Fruit fly (Drosophila melanogaster) whole organism, adult: ENCODE data around the gene Nost.

Experiments used
- CG11617 ChIP-seq: fragments of 200-800 bp; sonication (Bioruptor generic); optimal IDR thresholded peaks from 2 replicates; lab custom pipeline; 2017; ENCODE audit warnings: mild to moderate bottlenecking, missing biosample characterization, missing genetic modification reagents, missing genetic modification characterization
- CG12768 ChIP-seq: fragments of 200-800 bp; sonication (Bioruptor generic); optimal IDR thresholded peaks from 2 replicates; lab custom pipeline; 2017; ENCODE audit warnings: missing biosample characterization, missing genetic modification characterization, mild to moderate bottlenecking, moderate library complexity, missing genetic modification reagents
- CG14711 ChIP-seq: fragments of 200-800 bp; sonication (Bioruptor generic); optimal IDR thresholded peaks from 2 replicates; lab custom pipeline; 2018; ENCODE audit warnings: missing biosample characterization, mild to moderate bottlenecking, missing genetic modification characterization, moderate library complexity
- CG1620 ChIP-seq: fragments of 200-800 bp; sonication (Bioruptor generic); optimal IDR thresholded peaks from 2 replicates; lab custom pipeline; 2016; ENCODE audit warnings: missing biosample characterization, missing genetic modification characterization
- CG33017 ChIP-seq: fragments of 200-800 bp; sonication (Bioruptor generic); optimal IDR thresholded peaks from 2 replicates; lab custom pipeline; 2018; ENCODE audit warnings: missing biosample characterization, mild to moderate bottlenecking, missing genetic modification characterization, moderate library complexity
- CG5204 ChIP-seq: fragments of 200-800 bp; sonication (Bioruptor generic); optimal IDR thresholded peaks from 2 replicates; lab custom pipeline; 2016; ENCODE audit warnings: missing biosample characterization, missing genetic modification characterization
- CG7045 ChIP-seq: fragments of 200-800 bp; sonication (Bioruptor generic); optimal IDR thresholded peaks from 2 replicates; lab custom pipeline; 2017; ENCODE audit warnings: missing biosample characterization, mild to moderate bottlenecking, missing genetic modification characterization
- CG7101 ChIP-seq: fragments of 200-800 bp; sonication (Bioruptor generic); optimal IDR thresholded peaks from 2 replicates; lab custom pipeline; 2018; ENCODE audit warnings: missing biosample characterization, mild to moderate bottlenecking, missing genetic modification characterization, moderate library complexity
- Clk ChIP-seq: fragments of 200-800 bp; sonication (Bioruptor generic); optimal IDR thresholded peaks from 2 replicates; lab custom pipeline; 2017; ENCODE audit warnings: missing biosample characterization, missing genetic modification characterization
- Crg-1 ChIP-seq: fragments of 200-800 bp; sonication (Bioruptor generic); optimal IDR thresholded peaks from 2 replicates; lab custom pipeline; 2016; ENCODE audit warnings: missing biosample characterization, missing genetic modification characterization
- Hr96 ChIP-seq: fragments of 200-800 bp; sonication (Bioruptor generic); optimal IDR thresholded peaks from 2 replicates; lab custom pipeline; 2016; ENCODE audit warnings: missing biosample characterization, missing genetic modification characterization
- Mnt ChIP-seq: fragments of 200-800 bp; sonication (Bioruptor generic); optimal IDR thresholded peaks from 2 replicates; lab custom pipeline; 2016; ENCODE audit warnings: missing biosample characterization, mild to moderate bottlenecking, missing genetic modification characterization
- bab1 ChIP-seq: fragments of 200-800 bp; sonication (Bioruptor generic); optimal IDR thresholded peaks from 3 replicates; lab custom pipeline; 2019; ENCODE audit warnings: missing biosample characterization, mild to moderate bottlenecking, missing genetic modification characterization, moderate library complexity
- cic ChIP-seq: fragments of 200-800 bp; sonication (Bioruptor generic); optimal IDR thresholded peaks from 2 replicates; lab custom pipeline; 2017; ENCODE audit warnings: missing biosample characterization, mild to moderate bottlenecking, missing genetic modification characterization, moderate library complexity
- cnc ChIP-seq, 2 experiments: fragments of >200 bp; optimal IDR thresholded peaks; 2 replicates each; lab custom pipeline; 2017
- kay ChIP-seq: fragments of 200-800 bp; sonication (Bioruptor generic); peaks from one replicate; lab custom pipeline; 2016; ENCODE audit warnings: missing biosample characterization, missing genetic modification characterization, borderline replicate concordance
- ovo ChIP-seq: fragments of 200-800 bp; sonication (Bioruptor generic); optimal IDR thresholded peaks from 2 replicates; lab custom pipeline; 2016; ENCODE audit warnings: missing biosample characterization, missing genetic modification characterization
- pad ChIP-seq: fragments of 200-800 bp; sonication (Bioruptor generic); optimal IDR thresholded peaks from 3 replicates; lab custom pipeline; 2017; ENCODE audit warnings: missing biosample characterization, missing genetic modification characterization, mild to moderate bottlenecking, moderate library complexity, missing genetic modification reagents
- tj ChIP-seq: fragments of 200-800 bp; sonication (Bioruptor generic); optimal IDR thresholded peaks from 3 replicates; lab custom pipeline; 2017; ENCODE audit warnings: missing biosample characterization, mild to moderate bottlenecking, missing genetic modification characterization, moderate library complexity
- toe ChIP-seq: fragments of 200-800 bp; sonication (Bioruptor generic); optimal IDR thresholded peaks from 2 replicates; lab custom pipeline; 2016; ENCODE audit warnings: missing biosample characterization, missing genetic modification characterization

The Nost gene

dm6 chrX:9029900-9030373 is at the start of gene Nost:
TSS of gene Nost (plus strand) at chrX:9030205.
- TF ChIP-seq CG7045 (GFP tag; lab: Kevin White, UChicago) (no peak), Clk (no peak), CG1620 (GFP tag; lab: Kevin White, UChicago) (no peak), CG5204 (no peak), CG33017 (tag; lab: Kevin White, UChicago) (no peak), bab1 (peak; percentile 27), Mnt (GFP tag; lab: Kevin White, UChicago) (peak; percentile 23), Crg-1 (GFP tag; lab: Kevin White, UChicago) (no peak), CG12768 (peak; percentile 13), pad (GFP tag; lab: Kevin White, UChicago) (no peak), Hr96 (no peak), kay (GFP tag; lab: Kevin White, UChicago) (no peak), ovo (GFP tag; lab: Kevin White, UChicago) (no peak), cnc (optimal IDR thresholded peaks at IDR 0.05; lab: Kevin White, UChicago) (no peak), CG14711 (tag; lab: Kevin White, UChicago) (no peak), CG11617 (GFP tag; lab: Kevin White, UChicago) (no peak), CG7101 (tag; lab: Kevin White, UChicago) (no peak), cic (peak; percentile 33), toe (GFP tag; lab: Kevin White, UChicago) (no peak), tj (peak; percentile 38)

- no peak for TF ChIP-seq cnc (optimal IDR thresholded peaks at IDR 0.05; lab: Kevin White, UChicago)
- TF ChIP-seq Hr96, result no peak
Measured at dm6 chrX:8984342-8984741, 45.7 kb upstream of the Nost start, which contains the start of gene CG12662. TSS of gene CG12662 (minus strand) at chrX:8984442.

dm6 chrX:9004333-9004732 is 25.7 kb upstream of the Nost start:
- no peak for TF ChIP-seq Crg-1 (GFP tag; lab: Kevin White, UChicago)
- TF ChIP-seq Hr96, result no peak
- TF ChIP-seq tj, result no peak

- no peak for TF ChIP-seq CG12768
- TF ChIP-seq CG11617 (GFP tag; lab: Kevin White, UChicago), result no peak
- TF ChIP-seq Clk, result no peak
- no peak for TF ChIP-seq CG7045 (GFP tag; lab: Kevin White, UChicago)
- no peak for TF ChIP-seq cnc (optimal IDR thresholded peaks at IDR 0.05; lab: Kevin White, UChicago)
- TF ChIP-seq bab1, result no peak
- TF ChIP-seq CG5204, result no peak
- no peak for TF ChIP-seq ovo (GFP tag; lab: Kevin White, UChicago)
- TF ChIP-seq Crg-1 (GFP tag; lab: Kevin White, UChicago), result no peak
- no peak for TF ChIP-seq pad (GFP tag; lab: Kevin White, UChicago)
- no peak for TF ChIP-seq CG33017 (tag; lab: Kevin White, UChicago)
- TF ChIP-seq CG14711 (tag; lab: Kevin White, UChicago), result no peak
- TF ChIP-seq cic, result no peak
- TF ChIP-seq toe (GFP tag; lab: Kevin White, UChicago), result no peak
- no peak for TF ChIP-seq tj
- TF ChIP-seq CG1620 (GFP tag; lab: Kevin White, UChicago), result no peak
Measured at dm6 chrX:9007215-9007614, 22.8 kb upstream of the Nost start.

- TF ChIP-seq Hr96, result no peak
- no peak for TF ChIP-seq CG12768
- no peak for TF ChIP-seq CG33017 (tag; lab: Kevin White, UChicago)
- no peak for TF ChIP-seq kay (GFP tag; lab: Kevin White, UChicago)
- TF ChIP-seq Crg-1 (GFP tag; lab: Kevin White, UChicago), result no peak
- no peak for TF ChIP-seq tj
- TF ChIP-seq Clk, result no peak
- no peak for TF ChIP-seq Mnt (GFP tag; lab: Kevin White, UChicago)
- no peak for TF ChIP-seq cnc (optimal IDR thresholded peaks at IDR 0.05; lab: Kevin White, UChicago)
- TF ChIP-seq CG5204, result no peak
- no peak for TF ChIP-seq CG7045 (GFP tag; lab: Kevin White, UChicago)
- no peak for TF ChIP-seq CG14711 (tag; lab: Kevin White, UChicago)
- TF ChIP-seq cic, result no peak
Measured at dm6 chrX:9012722-9013121, 17.3 kb upstream of the Nost start.

- no peak for TF ChIP-seq CG7045 (GFP tag; lab: Kevin White, UChicago)
- TF ChIP-seq Hr96, result no peak
- TF ChIP-seq pad (GFP tag; lab: Kevin White, UChicago), result no peak
- no peak for TF ChIP-seq Mnt (GFP tag; lab: Kevin White, UChicago)
- TF ChIP-seq CG33017 (tag; lab: Kevin White, UChicago), result no peak
- no peak for TF ChIP-seq cnc (optimal IDR thresholded peaks at IDR 0.05; lab: Kevin White, UChicago)
- TF ChIP-seq Crg-1 (GFP tag; lab: Kevin White, UChicago), result no peak
- TF ChIP-seq cic, result no peak
- TF ChIP-seq CG11617 (GFP tag; lab: Kevin White, UChicago), result no peak
Measured at dm6 chrX:9013339-9013939, 16.6 kb upstream of the Nost start.

- TF ChIP-seq tj, result no peak
- TF ChIP-seq Crg-1 (GFP tag; lab: Kevin White, UChicago), result no peak
- no peak for TF ChIP-seq CG12768
- no peak for TF ChIP-seq cic
- no peak for TF ChIP-seq CG5204
Measured at dm6 chrX:9020092-9020491, 9.9 kb upstream of the Nost start.
